Worm (Caenorhabditis elegans): ENCODE results near the gene T04F3.3.

The T04F3.3 gene

DNA sequence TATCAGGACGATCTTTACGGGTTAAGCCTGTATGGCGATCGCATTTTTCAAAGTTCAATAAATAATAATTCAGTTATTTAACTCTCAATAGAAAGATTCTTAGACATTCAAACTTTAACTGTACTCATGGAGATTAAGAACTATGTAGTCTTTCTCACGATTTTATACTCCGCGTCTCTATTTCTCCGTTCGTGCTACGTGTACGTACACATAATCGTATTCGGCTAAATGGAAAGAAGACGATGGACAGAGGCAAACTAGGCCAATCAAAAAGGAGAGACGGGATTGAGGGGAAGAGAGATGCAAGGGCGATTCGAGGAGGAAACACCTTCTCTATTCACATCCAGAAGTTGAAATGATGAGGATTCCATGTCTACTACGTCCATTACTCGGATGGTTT, 14.7 kb downstream of the T04F3.3 start, which contains the start of gene bus-18:
Gene bus-18 (plus strand): TSS at position 301 of the 400 bp plus-strand sequence.
- TF ChIP-seq hif-1 (tag; optimal IDR thresholded peaks at IDR 0.05), result no peak
- TF ChIP-seq hlh-30 (tag; optimal IDR thresholded peaks at IDR 0.05; ENCODE audit: insufficient read depth), result no peak
- TF ChIP-seq ceh-20 (GFP tag; IDR thresholded peaks at IDR 0.05), result no peak
- no peak for TF ChIP-seq ztf-11 (tag; optimal IDR thresholded peaks at IDR 0.05)
- no peak for TF ChIP-seq mdt-29 (GFP tag; IDR thresholded peaks at IDR 0.05)
- no peak for TF ChIP-seq lin-38 (GFP tag; IDR thresholded peaks at IDR 0.05)
- no peak for TF ChIP-seq T26A8.4 (GFP tag; IDR thresholded peaks at IDR 0.05)
- TF ChIP-seq cey-2 (tag; optimal IDR thresholded peaks at IDR 0.05; ENCODE audit: borderline replicate concordance, insufficient read depth), result no peak
- no peak for TF ChIP-seq set-16 (GFP tag; IDR thresholded peaks at IDR 0.05)

DNA sequence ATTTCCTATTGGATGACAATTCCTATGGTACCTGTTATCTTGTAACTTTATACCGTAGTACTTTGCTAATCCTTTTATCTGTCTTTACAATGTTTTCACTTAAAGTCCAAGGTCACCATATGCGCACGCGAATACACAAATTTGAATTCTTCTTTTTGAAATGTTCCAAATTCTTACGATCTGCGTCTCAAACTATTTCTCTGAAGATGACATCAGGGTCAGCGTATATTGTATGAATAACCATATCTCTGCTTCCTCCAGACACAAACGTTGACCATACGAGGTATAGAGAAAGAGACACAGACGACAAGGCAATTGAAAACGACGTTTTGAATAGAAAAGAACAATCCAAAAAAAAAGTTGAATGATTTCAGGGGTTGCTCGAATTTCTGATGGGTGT, 15.2 kb downstream of the T04F3.3 start:
- TF ChIP-seq php-3 (GFP tag; IDR thresholded peaks at IDR 0.05) (no peak), unc-62 (GFP tag; optimal IDR thresholded peaks at IDR 0.05 in 1 of 2) (peak in 1 of 2 experiments; percentile 92), unc-62 (tag; optimal IDR thresholded peaks at IDR 0.05) (no peak), nhr-28 (tag; optimal IDR thresholded peaks at IDR 0.05) (peak; percentile 34), lsy-2 (tag; optimal IDR thresholded peaks at IDR 0.05) (peak in 1 of 2 experiments; percentile 17), dve-1 (tag; optimal IDR thresholded peaks at IDR 0.05; ENCODE audit: insufficient read depth) (peak; percentile 57), hlh-11 (tag; optimal IDR thresholded peaks at IDR 0.05) (peak; percentile 5), mep-1 (tag; optimal IDR thresholded peaks at IDR 0.05) (no peak)

DNA sequence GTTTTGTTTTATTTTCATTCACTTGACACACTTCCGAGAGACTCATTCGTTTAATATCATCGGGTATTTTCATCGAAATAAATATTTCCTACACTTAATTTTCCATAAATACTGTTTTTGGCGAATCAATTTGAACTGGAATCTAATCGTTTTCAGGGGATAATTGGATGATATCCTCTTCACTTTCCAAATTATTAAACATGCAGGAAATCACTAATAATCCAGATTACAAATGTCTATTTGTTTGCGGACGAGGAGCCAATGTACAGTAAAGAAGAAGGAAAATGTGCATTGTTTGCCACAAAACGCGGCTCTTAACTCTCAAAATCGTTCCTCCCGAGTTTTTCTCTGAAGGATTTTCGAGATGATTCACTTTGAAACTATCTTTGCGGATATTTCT, 17.8 kb downstream of the T04F3.3 start, which contains the start of gene F55A11.6:
Gene F55A11.6 (plus strand): TSS at position 301 of the 400 bp plus-strand sequence.
- TF ChIP-seq pha-4 (GFP tag; IDR thresholded peaks at IDR 0.05) (no peak), pha-4 (tag; optimal IDR thresholded peaks at IDR 0.05) (no peak), zip-11 (GFP tag; IDR thresholded peaks at IDR 0.05) (no peak), ceh-82 (tag; optimal IDR thresholded peaks at IDR 0.05) (no peak), ceh-20 (GFP tag; IDR thresholded peaks at IDR 0.05) (no peak), madf-9 (GFP tag; conservative IDR thresholded peaks at IDR 0.05) (no peak), hlh-11 (tag; optimal IDR thresholded peaks at IDR 0.05) (no peak), mxl-2 (GFP tag; conservative IDR thresholded peaks at IDR 0.05) (no peak), ces-1 (GFP tag; optimal IDR thresholded peaks at IDR 0.05) (no peak), lin-13 (GFP tag; optimal IDR thresholded peaks at IDR 0.05) (no peak)

DNA sequence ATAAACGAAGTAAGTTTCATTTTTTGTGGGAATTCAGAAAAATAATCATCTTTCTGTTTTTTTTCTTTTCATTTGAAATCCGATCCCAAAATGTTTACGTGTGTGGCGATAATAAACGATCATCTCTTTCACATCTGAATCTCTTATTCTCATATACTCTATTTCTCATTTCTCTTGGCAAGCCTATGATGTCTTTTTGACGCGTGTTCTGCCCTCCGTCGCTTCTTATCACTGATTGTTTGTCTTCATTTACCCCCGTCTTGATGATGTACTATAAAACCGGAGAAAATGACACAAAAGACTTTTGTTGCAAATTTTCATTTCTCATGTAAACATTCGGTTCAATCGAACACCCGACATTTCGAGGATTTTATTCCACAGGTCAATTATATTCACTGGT, 19.1 kb downstream of the T04F3.3 start:
- no peak for TF ChIP-seq lir-3 (tag; optimal IDR thresholded peaks at IDR 0.05)
- no peak for TF ChIP-seq aly-2 (tag; optimal IDR thresholded peaks at IDR 0.05)
- TF ChIP-seq nhr-6 (tag; optimal IDR thresholded peaks at IDR 0.05), result no peak
- peak; percentile 58 for TF ChIP-seq dmd-6 (GFP tag; IDR thresholded peaks at IDR 0.05)
- TF ChIP-seq dve-1 (tag; optimal IDR thresholded peaks at IDR 0.05; ENCODE audit: insufficient read depth), result peak; percentile 75
- no peak for TF ChIP-seq hmg-1.1 (GFP tag; IDR thresholded peaks at IDR 0.05)
- TF ChIP-seq hlh-30 (tag; optimal IDR thresholded peaks at IDR 0.05; ENCODE audit: insufficient read depth), result peak; percentile 32
- no peak for TF ChIP-seq arid-1 (GFP tag; conservative IDR thresholded peaks at IDR 0.05)
- TF ChIP-seq hif-1 (tag; optimal IDR thresholded peaks at IDR 0.05), result no peak
- TF ChIP-seq egl-43 (GFP tag; IDR thresholded peaks at IDR 0.05), result no peak
- TF ChIP-seq daf-16 (GFP tag; optimal IDR thresholded peaks at IDR 0.05), result peak in 1 of 2 experiments; percentile 71
- peak; percentile 77 for TF ChIP-seq daf-16 (tag; optimal IDR thresholded peaks at IDR 0.05)
- no peak for TF ChIP-seq lin-15B (tag; optimal IDR thresholded peaks at IDR 0.05)
- 0 out of 2 replicates have a peak, but pooled peaks have one; percentile 31 for TF ChIP-seq tra-1 (GFP tag; IDR thresholded peaks at IDR 0.05)
- TF ChIP-seq lsy-2 (tag; optimal IDR thresholded peaks at IDR 0.05), result peak in 1 of 2 experiments; percentile 30
- TF ChIP-seq fos-1 (tag; optimal IDR thresholded peaks at IDR 0.05), result no peak
- TF ChIP-seq hlh-11 (tag; optimal IDR thresholded peaks at IDR 0.05), result peak; percentile 66
- no peak for TF ChIP-seq zip-2 (tag; optimal IDR thresholded peaks at IDR 0.05)
- no peak for TF ChIP-seq dpl-1 (GFP tag; optimal IDR thresholded peaks at IDR 0.05)
- peak; percentile 33 for TF ChIP-seq mes-2 (tag; optimal IDR thresholded peaks at IDR 0.05; ENCODE audit: poor library complexity, severe bottlenecking)
- no peak for TF ChIP-seq ceh-82 (tag; optimal IDR thresholded peaks at IDR 0.05)
- TF ChIP-seq nhr-28 (tag; optimal IDR thresholded peaks at IDR 0.05), result peak; percentile 71
- no peak for TF ChIP-seq snpc-1.2 (GFP tag; IDR thresholded peaks at IDR 0.05)
- TF ChIP-seq mdl-1 (tag; optimal IDR thresholded peaks at IDR 0.05), result peak in 1 of 2 experiments; percentile 14
- no peak for TF ChIP-seq spr-3 (GFP tag; optimal IDR thresholded peaks at IDR 0.05)
- TF ChIP-seq daf-12 (tag; optimal IDR thresholded peaks at IDR 0.05), result no peak
- peak; percentile 61 for TF ChIP-seq mxl-3 (GFP tag; optimal IDR thresholded peaks at IDR 0.05)
